Fruit fly (Drosophila melanogaster) whole organism, prepupa: Measurements from ENCODE around the gene CheA84a.

Source experiments
- CG11294 ChIP-seq: fragments of 200-800 bp; sonication (Bioruptor generic); IDR thresholded peaks from 2 replicates; pipeline ENCODE4 v1.3.6; 2022; ENCODE audit warnings: missing biosample characterization, missing genetic modification characterization
- CG11762 ChIP-seq: fragments of 200-800 bp; sonication (Bioruptor generic); optimal IDR thresholded peaks from 3 replicates; lab custom pipeline; 2016; ENCODE audit warnings: missing biosample characterization, missing genetic modification characterization; ENCODE audit not compliant: insufficient read depth
- CG11902 ChIP-seq: fragments of 200-800 bp; sonication (Bioruptor generic); optimal IDR thresholded peaks from 3 replicates; lab custom pipeline; 2016; ENCODE audit warnings: missing biosample characterization, missing genetic modification characterization
- CG15336 ChIP-seq: fragments of 200-800 bp; sonication (Bioruptor generic); IDR thresholded peaks from 2 replicates; pipeline ENCODE4 v1.3.6; 2022; ENCODE audit warnings: missing biosample characterization, missing genetic modification characterization
- CG1621 ChIP-seq: fragments of 200-800 bp; sonication (Bioruptor generic); optimal IDR thresholded peaks from 3 replicates; lab custom pipeline; 2018; ENCODE audit warnings: missing biosample characterization, mild to moderate bottlenecking, missing genetic modification characterization
- CG16779 ChIP-seq: fragments of 200-800 bp; sonication (Bioruptor generic); optimal IDR thresholded peaks from 3 replicates; lab custom pipeline; 2017; ENCODE audit warnings: missing biosample characterization, mild to moderate bottlenecking, missing genetic modification characterization
- CG3032 ChIP-seq: fragments of 200-800 bp; optimal IDR thresholded peaks from 2 replicates; lab custom pipeline; 2019; ENCODE audit warnings: missing biosample characterization, mild to moderate bottlenecking, missing genetic modification characterization, moderate library complexity
- CG31627 ChIP-seq: fragments of 200-800 bp; sonication (Bioruptor generic); optimal IDR thresholded peaks from 3 replicates; lab custom pipeline; 2016; ENCODE audit warnings: missing biosample characterization, missing genetic modification characterization
- CG3919 ChIP-seq: fragments of 200-800 bp; sonication (Bioruptor generic); optimal IDR thresholded peaks from 3 replicates; lab custom pipeline; 2016; ENCODE audit warnings: missing biosample characterization, missing genetic modification characterization
- CG6792 ChIP-seq: fragments of 200-800 bp; sonication (Bioruptor generic); optimal IDR thresholded peaks from 3 replicates; lab custom pipeline; 2016; ENCODE audit warnings: missing biosample characterization, missing genetic modification characterization
- CG6808 ChIP-seq: fragments of 200-800 bp; sonication (Bioruptor generic); optimal IDR thresholded peaks from 3 replicates; lab custom pipeline; 2017; ENCODE audit warnings: missing biosample characterization, missing genetic modification characterization, mild to moderate bottlenecking, moderate library complexity, missing genetic modification reagents
- CG6854 ChIP-seq: fragments of 200-800 bp; sonication (Bioruptor generic); optimal IDR thresholded peaks from 2 replicates; lab custom pipeline; 2017; ENCODE audit warnings: missing biosample characterization, mild to moderate bottlenecking, missing genetic modification characterization
- CG7368 ChIP-seq: fragments of 200-800 bp; sonication (Bioruptor generic); optimal IDR thresholded peaks from 3 replicates; lab custom pipeline; 2016; ENCODE audit warnings: missing biosample characterization, missing genetic modification characterization
- CG8119 ChIP-seq: fragments of 200-800 bp; sonication (Bioruptor generic); IDR thresholded peaks from 3 replicates; pipeline ENCODE4 v1.3.6; 2022; ENCODE audit warnings: missing biosample characterization, missing genetic modification characterization
- CG8319 ChIP-seq: fragments of 200-800 bp; sonication (Bioruptor generic); optimal IDR thresholded peaks from 3 replicates; lab custom pipeline; 2016; ENCODE audit warnings: missing biosample characterization, missing genetic modification characterization
- CG8632 ChIP-seq: fragments of 200-800 bp; sonication (Bioruptor generic); optimal IDR thresholded peaks from 3 replicates; lab custom pipeline; 2016; ENCODE audit warnings: missing biosample characterization, missing genetic modification characterization
- CG9139 ChIP-seq: fragments of 200-800 bp; sonication (Bioruptor generic); optimal IDR thresholded peaks from 3 replicates; lab custom pipeline; 2017; ENCODE audit warnings: missing biosample characterization, mild to moderate bottlenecking, missing genetic modification characterization
- Eip78C ChIP-seq: fragments of 200-800 bp; sonication (Bioruptor generic); peaks from one replicate; lab custom pipeline; 2016; ENCODE audit warnings: missing biosample characterization, missing genetic modification characterization
- Eip93F ChIP-seq: fragments of 200-800 bp; sonication (Bioruptor generic); optimal IDR thresholded peaks from 2 replicates; lab custom pipeline; 2016; ENCODE audit warnings: missing biosample characterization, mild to moderate bottlenecking, missing genetic modification characterization
- Ets21C ChIP-seq: fragments of 200-800 bp; sonication (Bioruptor generic); optimal IDR thresholded peaks from 3 replicates; lab custom pipeline; 2016; ENCODE audit warnings: missing biosample characterization, missing genetic modification characterization
- Ets96B ChIP-seq: fragments of 200-800 bp; optimal IDR thresholded peaks from 2 replicates; lab custom pipeline; 2019; ENCODE audit warnings: missing biosample characterization, mild to moderate bottlenecking, missing genetic modification characterization, moderate library complexity
- Hr4 ChIP-seq: fragments of 200-800 bp; sonication (Bioruptor generic); optimal IDR thresholded peaks from 3 replicates; lab custom pipeline; 2016; ENCODE audit warnings: missing biosample characterization, missing genetic modification characterization
- Met ChIP-seq: fragments of 200-800 bp; sonication (Bioruptor generic); optimal IDR thresholded peaks from 3 replicates; lab custom pipeline; 2016; ENCODE audit warnings: missing biosample characterization, missing genetic modification characterization
- Smox ChIP-seq: fragments of 200-800 bp; sonication (Bioruptor generic); optimal IDR thresholded peaks from 3 replicates; lab custom pipeline; 2016; ENCODE audit warnings: missing biosample characterization, missing genetic modification characterization
- Sox102F ChIP-seq: fragments of 200-800 bp; sonication (Bioruptor generic); optimal IDR thresholded peaks from 2 replicates; lab custom pipeline; 2016; ENCODE audit warnings: missing biosample characterization, mild to moderate bottlenecking, missing genetic modification characterization
- Sox14 ChIP-seq: fragments of 200-800 bp; sonication (Bioruptor generic); optimal IDR thresholded peaks from 3 replicates; lab custom pipeline; 2016; ENCODE audit warnings: missing biosample characterization, missing genetic modification characterization
- acj6 ChIP-seq: fragments of 200-800 bp; sonication (Bioruptor generic); optimal IDR thresholded peaks from 3 replicates; lab custom pipeline; 2016; ENCODE audit warnings: missing biosample characterization, missing genetic modification characterization
- cyc ChIP-seq: fragments of 200-800 bp; sonication (Bioruptor generic); optimal IDR thresholded peaks from 3 replicates; lab custom pipeline; 2016; ENCODE audit warnings: missing biosample characterization, missing genetic modification characterization
- dsx ChIP-seq: fragments of 200-800 bp; optimal IDR thresholded peaks from 3 replicates; lab custom pipeline; 2019; ENCODE audit warnings: missing biosample characterization, mild to moderate bottlenecking, missing genetic modification characterization, moderate library complexity; ENCODE audit not compliant: poor library complexity, severe bottlenecking
- eg ChIP-seq: fragments of 200-800 bp; sonication (Bioruptor generic); IDR thresholded peaks from 3 replicates; pipeline ENCODE4 v1.3.6; 2022; ENCODE audit warnings: missing biosample characterization, missing genetic modification characterization
- esn ChIP-seq: fragments of 200-800 bp; sonication (Bioruptor generic); optimal IDR thresholded peaks from 2 replicates; lab custom pipeline; 2016; ENCODE audit warnings: missing biosample characterization, mild to moderate bottlenecking, missing genetic modification characterization, moderate library complexity
- net ChIP-seq: fragments of 200-800 bp; sonication (Bioruptor generic); optimal IDR thresholded peaks from 3 replicates; lab custom pipeline; 2016; ENCODE audit warnings: missing biosample characterization, missing genetic modification characterization
- pdm3 ChIP-seq: fragments of 200-800 bp; sonication (Bioruptor generic); optimal IDR thresholded peaks from 3 replicates; lab custom pipeline; 2016; ENCODE audit warnings: missing biosample characterization, missing genetic modification characterization
- salr ChIP-seq, 2 experiments: fragments of 200-800 bp; sonication (Bioruptor generic); optimal IDR thresholded peaks; 3 replicates each; lab custom pipeline; 2016 to 2018; ENCODE audit warnings: missing biosample characterization in 2 of 2, missing genetic modification characterization in 2 of 2, mild to moderate bottlenecking in 1 of 2
- spab ChIP-seq: fragments of 200-800 bp; sonication (Bioruptor generic); optimal IDR thresholded peaks from 2 replicates; lab custom pipeline; 2017; ENCODE audit warnings: missing biosample characterization, mild to moderate bottlenecking, missing genetic modification characterization, missing genetic modification reagents
- ss ChIP-seq, 2 experiments: fragments of 200-800 bp; sonication (Bioruptor generic); optimal IDR thresholded peaks; 2 replicates in 1 of 2; 3 replicates in 1 of 2; lab custom pipeline; 2017 to 2018; ENCODE audit warnings: mild to moderate bottlenecking in 2 of 2, missing biosample characterization in 2 of 2, missing genetic modification characterization in 2 of 2, moderate library complexity in 1 of 2
- svp ChIP-seq: fragments of 200-800 bp; sonication (Bioruptor generic); peaks from one replicate; lab custom pipeline; 2016; ENCODE audit warnings: missing biosample characterization, missing genetic modification characterization
- vri ChIP-seq: fragments of 200-800 bp; sonication (Bioruptor generic); optimal IDR thresholded peaks from 3 replicates; lab custom pipeline; 2016; ENCODE audit warnings: missing biosample characterization, mild to moderate bottlenecking, missing genetic modification characterization

The CheA84a gene

dm6 chr3R:8224726-8225460, 20.3 kb upstream of the CheA84a start:
- no peak for TF ChIP-seq CG8119 (GFP tag; lab: Robert Waterston, UW)
- no peak for TF ChIP-seq CG31627 (GFP tag; lab: Kevin White, UChicago)
- no peak for TF ChIP-seq CG11902 (GFP tag; lab: Kevin White, UChicago)
- no peak for TF ChIP-seq net (GFP tag; lab: Kevin White, UChicago)
- no peak for TF ChIP-seq spab (GFP tag; lab: Kevin White, UChicago)
- no peak for TF ChIP-seq CG1621
- TF ChIP-seq CG16779 = no peak
- TF ChIP-seq cyc (GFP tag; lab: Kevin White, UChicago) = no peak
- no peak for TF ChIP-seq salr (GFP tag; optimal IDR thresholded peaks at IDR 0.05; lab: Kevin White, UChicago)
- no peak for TF ChIP-seq ss (GFP tag; optimal IDR thresholded peaks at IDR 0.05; lab: Kevin White, UChicago)
- TF ChIP-seq Sox14 = no peak
- no peak for TF ChIP-seq CG3032 (tag; lab: Kevin White, UChicago)
- no peak for TF ChIP-seq CG3919 (GFP tag; lab: Kevin White, UChicago)
- no peak for TF ChIP-seq Eip93F (GFP tag; lab: Kevin White, UChicago)
- TF ChIP-seq CG9139 (GFP tag; lab: Kevin White, UChicago) = no peak
- TF ChIP-seq pdm3 (GFP tag; lab: Kevin White, UChicago) = no peak
- no peak for TF ChIP-seq svp (GFP tag; lab: Kevin White, UChicago)
- TF ChIP-seq CG11762 (GFP tag; lab: Kevin White, UChicago) = no peak
- TF ChIP-seq eg = no peak

dm6 chr3R:8223074-8223597, 18.5 kb upstream of the CheA84a start:
- TF ChIP-seq Sox102F (GFP tag; lab: Kevin White, UChicago) (no peak), esn (no peak), eg (no peak), spab (GFP tag; lab: Kevin White, UChicago) (no peak), Hr4 (GFP tag; lab: Kevin White, UChicago) (no peak), CG15336 (GFP tag; lab: Robert Waterston, UW) (no peak), Ets96B (tag; lab: Kevin White, UChicago) (no peak), CG3919 (GFP tag; lab: Kevin White, UChicago) (no peak), CG8632 (GFP tag; lab: Kevin White, UChicago) (no peak), Met (GFP tag; lab: Kevin White, UChicago) (no peak), vri (GFP tag; lab: Kevin White, UChicago) (no peak), Ets21C (no peak), CG8119 (GFP tag; lab: Robert Waterston, UW) (no peak), Eip78C (no peak)

dm6 chr3R:8219891-8220290, 15.3 kb upstream of the CheA84a start, which contains the start of gene CG18249:
Gene CG18249, plus strand, starts transcription at chr3R:8220146.
- TF ChIP-seq CG11294 (GFP tag; lab: Robert Waterston, UW) (no peak), CG6854 (no peak), CG7368 (no peak), svp (GFP tag; lab: Kevin White, UChicago) (peak; percentile 68), CG31627 (GFP tag; lab: Kevin White, UChicago) (no peak), CG8119 (GFP tag; lab: Robert Waterston, UW) (no peak), CG6808 (GFP tag; lab: Kevin White, UChicago) (no peak), CG6792 (no peak), CG8632 (GFP tag; lab: Kevin White, UChicago) (no peak), dsx (GFP tag; lab: Kevin White, UChicago) (peak; percentile 51), Eip78C (peak; percentile 28), Smox (GFP tag; lab: Kevin White, UChicago) (no peak), acj6 (no peak), CG8319 (GFP tag; lab: Kevin White, UChicago) (no peak), CG11762 (GFP tag; lab: Kevin White, UChicago) (no peak), CG9139 (GFP tag; lab: Kevin White, UChicago) (no peak)
- TF ChIP-seq, all 60 proteins: peak for 3
